Fruit fly (Drosophila melanogaster): Measurements from ENCODE around the gene CG13731.

The CG13731 gene

dm6 chr3L:17427013-17427412, 38.3 kb upstream of the CG13731 start, which contains the start of gene Polr3G (continued):
- peak; percentile 99 for TF ChIP-seq D19A (tag; optimal IDR thresholded peaks at IDR 0.05)
- TF ChIP-seq MESR4 (GFP tag; optimal IDR thresholded peaks at IDR 0.05) = peak; percentile 41
- TF ChIP-seq grau (tag; optimal IDR thresholded peaks at IDR 0.05) = peak; percentile 33
- TF ChIP-seq gt (GFP tag; IDR thresholded peaks at IDR 0.05) = no peak
- peak; percentile 28 for TF ChIP-seq stwl (tag; optimal IDR thresholded peaks at IDR 0.05)
- TF ChIP-seq Vsx1 (GFP tag; optimal IDR thresholded peaks at IDR 0.05) = no peak
- peak; percentile 39 for TF ChIP-seq CG15514 (GFP tag; optimal IDR thresholded peaks at IDR 0.05)
- no peak for TF ChIP-seq psq (GFP tag; optimal IDR thresholded peaks at IDR 0.05)
- TF ChIP-seq CG7928 (GFP tag; optimal IDR thresholded peaks at IDR 0.05) = no peak
- TF ChIP-seq eyg (GFP tag; optimal IDR thresholded peaks at IDR 0.05) = peak; percentile 7
- no peak for TF ChIP-seq pho (GFP tag; optimal IDR thresholded peaks at IDR 0.05)
- TF ChIP-seq ro (GFP tag; IDR thresholded peaks at IDR 0.05) = no peak
- TF ChIP-seq CG3065 (GFP tag; optimal IDR thresholded peaks at IDR 0.05) = no peak
- TF ChIP-seq CG12219 (GFP tag; optimal IDR thresholded peaks at IDR 0.05) = no peak
- TF ChIP-seq ase (GFP tag; IDR thresholded peaks at IDR 0.05) = no peak
- no peak for TF ChIP-seq CG10959 (GFP tag; IDR thresholded peaks at IDR 0.05)
- TF ChIP-seq yki (optimal IDR thresholded peaks at IDR 0.05) = no peak
- TF ChIP-seq Dll (GFP tag; IDR thresholded peaks at IDR 0.05; ENCODE audit: partially characterized antibody) = peak; percentile 34; the same call in 1 of the 4 replicates
- TF ChIP-seq Nf-YC (tag; optimal IDR thresholded peaks at IDR 0.05) = peak; percentile 33
- TF ChIP-seq CG8359 (GFP tag; optimal IDR thresholded peaks at IDR 0.05; ENCODE audit: borderline replicate concordance) = no peak
- TF ChIP-seq Hr3 (GFP tag; optimal IDR thresholded peaks at IDR 0.05) = peak; percentile 50
- TF ChIP-seq CG7839 (tag; optimal IDR thresholded peaks at IDR 0.05) = peak; percentile 4
- TF ChIP-seq H2.0 (GFP tag; IDR thresholded peaks at IDR 0.05) = no peak
- TF ChIP-seq CG7745 (tag; optimal IDR thresholded peaks at IDR 0.05) = no peak
- TF ChIP-seq gfzf (GFP tag; optimal IDR thresholded peaks at IDR 0.05) = peak; percentile 2
- TF ChIP-seq CG32772 (GFP tag; IDR thresholded peaks at IDR 0.05) = no peak
- peak; percentile 26 for TF ChIP-seq sug (tag; optimal IDR thresholded peaks at IDR 0.05)
- no peak for TF ChIP-seq CG31365 (tag; optimal IDR thresholded peaks at IDR 0.05)
- TF ChIP-seq CG8388 (GFP tag; optimal IDR thresholded peaks at IDR 0.05) = no peak
- TF ChIP-seq CG4854 (GFP tag; optimal IDR thresholded peaks at IDR 0.05) = peak; percentile 6
- TF ChIP-seq vfl (GFP tag; optimal IDR thresholded peaks at IDR 0.05) = no peak
- TF ChIP-seq pzg (GFP tag; optimal IDR thresholded peaks at IDR 0.05) = peak; percentile 39
- TF ChIP-seq CG14710 (tag; optimal IDR thresholded peaks at IDR 0.05) = peak; percentile 35
- no peak for TF ChIP-seq Doc2 (GFP tag; IDR thresholded peaks at IDR 0.05)
- TF ChIP-seq Hr51 (GFP tag; optimal IDR thresholded peaks at IDR 0.05) = peak in 1 of 2 experiments; percentile 19
- peak in 1 of 2 experiments; percentile 23 for TF ChIP-seq Pdp1 (GFP tag; optimal IDR thresholded peaks at IDR 0.05)
- no peak for TF ChIP-seq Stat92E (GFP tag; optimal IDR thresholded peaks at IDR 0.05)

- no peak for TF ChIP-seq ken (GFP tag; IDR thresholded peaks at IDR 0.05)
- peak; percentile 28; the same call in 1 of the 2 replicates for TF ChIP-seq ssp (GFP tag; IDR thresholded peaks at IDR 0.05)
- TF ChIP-seq bowl (GFP tag; IDR thresholded peaks at IDR 0.05) = no peak
- TF ChIP-seq cas (GFP tag; IDR thresholded peaks at IDR 0.05) = no peak
- TF ChIP-seq Mes4 (GFP tag; optimal IDR thresholded peaks at IDR 0.05) = no peak
- no peak for TF ChIP-seq CG5245 (GFP tag; optimal IDR thresholded peaks at IDR 0.05)
- TF ChIP-seq tin (GFP tag; optimal IDR thresholded peaks at IDR 0.05) = peak; percentile 74
- TF ChIP-seq jing (GFP tag; optimal IDR thresholded peaks at IDR 0.05) = no peak
- peak; percentile 51 for TF ChIP-seq CG4854 (GFP tag; optimal IDR thresholded peaks at IDR 0.05)
- peak; percentile 32 for TF ChIP-seq hkb (optimal IDR thresholded peaks at IDR 0.05)
- no peak for TF ChIP-seq hkb (GFP tag; IDR thresholded peaks at IDR 0.05)
- peak; percentile 64 for TF ChIP-seq wdn (GFP tag; IDR thresholded peaks at IDR 0.05)
- no peak for TF ChIP-seq z (GFP tag; IDR thresholded peaks at IDR 0.05)
- TF ChIP-seq Sry-β (GFP tag; optimal IDR thresholded peaks at IDR 0.05) = peak; percentile 65
- TF ChIP-seq Tbp (GFP tag; optimal IDR thresholded peaks at IDR 0.05) = no peak
- TF ChIP-seq ewg (GFP tag; optimal IDR thresholded peaks at IDR 0.05) = peak; percentile 17
- TF ChIP-seq ara (GFP tag; IDR thresholded peaks at IDR 0.05) = peak; percentile 16; the same call in 1 of the 2 replicates
Observed at dm6 chr3L:17425132-17425713, 36.5 kb upstream of the CG13731 start, which contains the start of the genes Sec3 and COX7B. TSS of gene Sec3 (minus strand) at chr3L:17425217. TSS of gene COX7B (plus strand) at chr3L:17425477.
